Worm (Caenorhabditis elegans): ENCODE data around the gene trpp-12.

ce11 chrX:2447214-2447613 is 37.7 kb downstream of the trpp-12 start:
- TF ChIP-seq flt-1 (GFP tag; IDR thresholded peaks at IDR 0.05): no peak
- TF ChIP-seq ztf-29 (GFP tag; IDR thresholded peaks at IDR 0.05): no peak
- TF ChIP-seq ref-1 (GFP tag; conservative IDR thresholded peaks at IDR 0.05): no peak
- TF ChIP-seq med-1 (GFP tag; optimal IDR thresholded peaks at IDR 0.05; ENCODE audit: insufficient read depth): no peak
- no peak for TF ChIP-seq klf-2 (GFP tag; conservative IDR thresholded peaks at IDR 0.05)
- no peak for TF ChIP-seq tab-1 (GFP tag; IDR thresholded peaks at IDR 0.05)
- TF ChIP-seq ztf-23 (GFP tag; IDR thresholded peaks at IDR 0.05): no peak
- TF ChIP-seq T22C8.4 (GFP tag; IDR thresholded peaks at IDR 0.05): no peak

Data from whole organism, midembryonic.